Worm (Caenorhabditis elegans) whole organism, mixed stage, embryonic: ENCODE data around the gene clec-123.
"Not testable (repeated sequence)": the region's sequence is repeated elsewhere in the genome, so short reads cannot be mapped to it uniquely, and the experiment has no call there.

Experiments
- M03D4.4 ChIP-seq: sonication (generic microtip); optimal IDR thresholded peaks from 2 replicates; lab custom pipeline; 2017; ENCODE audit warnings: mild to moderate bottlenecking, missing genetic modification characterization, missing compliant biosample characterization
- bed-3 ChIP-seq: fragments of 200-800 bp; sonication (Bioruptor generic); optimal IDR thresholded peaks from 3 replicates; lab custom pipeline; 2018; ENCODE audit warnings: mild to moderate bottlenecking, missing genetic modification characterization, moderate library complexity, missing compliant biosample characterization
- ceh-39 ChIP-seq: fragments of 150-350 bp; optimal IDR thresholded peaks from 2 replicates; lab custom pipeline; 2014; ENCODE audit warnings: missing biosample characterization, missing genetic modification characterization
- ceh-83 ChIP-seq: fragments of 200-800 bp; sonication (Bioruptor generic); optimal IDR thresholded peaks from 2 replicates; lab custom pipeline; 2018; ENCODE audit warnings: mild to moderate bottlenecking, missing genetic modification characterization, missing compliant biosample characterization
- ces-1 ChIP-seq: fragments of 150-350 bp; optimal IDR thresholded peaks from 2 replicates; lab custom pipeline; 2014; ENCODE audit warnings: missing biosample characterization, missing genetic modification reagents, missing genetic modification characterization
- cnd-1 ChIP-seq: fragments of 200-800 bp; sonication (Bioruptor generic); optimal IDR thresholded peaks from 2 replicates; lab custom pipeline; 2018; ENCODE audit warnings: mild to moderate bottlenecking, missing genetic modification characterization, missing compliant biosample characterization
- drap-1 ChIP-seq: fragments of 200-800 bp; sonication (Bioruptor generic); optimal IDR thresholded peaks from 3 replicates; lab custom pipeline; 2018; ENCODE audit warnings: mild to moderate bottlenecking, missing genetic modification characterization, missing compliant biosample characterization
- elt-1 ChIP-seq: sonication (generic microtip); optimal IDR thresholded peaks from 2 replicates; lab custom pipeline; 2017; ENCODE audit warnings: missing genetic modification characterization, mild to moderate bottlenecking, missing compliant biosample characterization, antibody characterized with exemption, moderate library complexity, borderline replicate concordance; ENCODE audit not compliant: insufficient read depth
- flh-1 ChIP-seq: fragments of 200-800 bp; sonication (Bioruptor generic); optimal IDR thresholded peaks from 2 replicates; lab custom pipeline; 2018; ENCODE audit warnings: mild to moderate bottlenecking, missing genetic modification characterization, moderate library complexity, missing compliant biosample characterization
- ham-2 ChIP-seq: fragments of 200-800 bp; sonication (Bioruptor generic); optimal IDR thresholded peaks from 2 replicates; lab custom pipeline; 2018; ENCODE audit warnings: mild to moderate bottlenecking, missing genetic modification characterization, missing compliant biosample characterization
- hlh-1 ChIP-seq: fragments of 150-350 bp; optimal IDR thresholded peaks from 2 replicates; lab custom pipeline; 2014; ENCODE audit warnings: missing biosample characterization, missing genetic modification reagents, missing genetic modification characterization
- lin-32 ChIP-seq: fragments of 200-800 bp; sonication (Bioruptor generic); optimal IDR thresholded peaks from 2 replicates; lab custom pipeline; 2018; ENCODE audit warnings: mild to moderate bottlenecking, missing genetic modification characterization, missing compliant biosample characterization
- mep-1 ChIP-seq: fragments of 150-350 bp; optimal IDR thresholded peaks from 2 replicates; lab custom pipeline; 2017; ENCODE audit warnings: missing biosample characterization, missing genetic modification reagents, missing genetic modification characterization, inconsistent platforms
- mls-2 ChIP-seq: sonication (generic microtip); optimal IDR thresholded peaks from 2 replicates; lab custom pipeline; 2016; ENCODE audit warnings: mild to moderate bottlenecking, missing genetic modification characterization, moderate library complexity, missing compliant biosample characterization
- nhr-12 ChIP-seq: fragments of 150-350 bp; optimal IDR thresholded peaks from 2 replicates; lab custom pipeline; 2014; ENCODE audit warnings: missing biosample characterization, missing genetic modification characterization
- nhr-2 ChIP-seq: fragments of 150-350 bp; optimal IDR thresholded peaks from 2 replicates; lab custom pipeline; 2014; ENCODE audit warnings: missing biosample characterization, missing genetic modification characterization
- nhr-237 ChIP-seq: fragments of 150-350 bp; optimal IDR thresholded peaks from 2 replicates; lab custom pipeline; 2014; ENCODE audit warnings: missing biosample characterization, missing genetic modification characterization
- nhr-28 ChIP-seq: fragments of 150-350 bp; optimal IDR thresholded peaks from 2 replicates; lab custom pipeline; 2014; ENCODE audit warnings: missing biosample characterization, missing genetic modification characterization
- nhr-76 ChIP-seq: sonication (generic microtip); optimal IDR thresholded peaks from 2 replicates; lab custom pipeline; 2017; ENCODE audit warnings: missing biosample characterization, missing genetic modification characterization
- pha-4 ChIP-seq: fragments of 150-350 bp; optimal IDR thresholded peaks from 2 replicates; lab custom pipeline; 2018; ENCODE audit warnings: missing biosample characterization, missing genetic modification reagents, missing genetic modification characterization
- sem-2 ChIP-seq: fragments of 200-800 bp; sonication (Bioruptor generic); optimal IDR thresholded peaks from 2 replicates; lab custom pipeline; 2018; ENCODE audit warnings: mild to moderate bottlenecking, missing genetic modification characterization, missing compliant biosample characterization
- snpc-4 ChIP-seq: fragments of 150-350 bp; optimal IDR thresholded peaks from 2 replicates; lab custom pipeline; 2014; ENCODE audit warnings: missing biosample characterization, missing genetic modification characterization
- sptf-1 ChIP-seq: sonication (generic microtip); optimal IDR thresholded peaks from 2 replicates; lab custom pipeline; 2017; ENCODE audit warnings: mild to moderate bottlenecking, missing genetic modification characterization, moderate library complexity, missing compliant biosample characterization
- unc-120 ChIP-seq: sonication (generic microtip); optimal IDR thresholded peaks from 2 replicates; lab custom pipeline; 2017; ENCODE audit warnings: missing genetic modification characterization, missing compliant biosample characterization; ENCODE audit not compliant: poor library complexity, severe bottlenecking
- unc-39 ChIP-seq: fragments of 150-350 bp; optimal IDR thresholded peaks from 2 replicates; lab custom pipeline; 2014; ENCODE audit warnings: missing biosample characterization, missing genetic modification characterization
- unc-62 ChIP-seq: fragments of 150-350 bp; optimal IDR thresholded peaks from 2 replicates; lab custom pipeline; 2014; ENCODE audit warnings: missing biosample characterization, missing genetic modification reagents, missing genetic modification characterization
- zip-8 ChIP-seq: fragments of 150-350 bp; optimal IDR thresholded peaks from 2 replicates; lab custom pipeline; 2014; ENCODE audit warnings: missing biosample characterization, missing genetic modification characterization
- ztf-11 ChIP-seq: fragments of 150-350 bp; optimal IDR thresholded peaks from 2 replicates; lab custom pipeline; 2014; ENCODE audit warnings: missing biosample characterization, missing genetic modification characterization

clec-123 gene

ce11 chrII:3135293-3135692 lies 21.3 kb downstream of the clec-123 start:
- TF ChIP-seq unc-62 (GFP tag; lab: Kevin White, UChicago) (no peak), bed-3 (GFP tag; lab: Kevin White, UChicago) (no peak), mep-1 (tag; lab: Kevin White, UChicago) (no peak), nhr-28 (tag; lab: Kevin White, UChicago) (no peak), ces-1 (GFP tag; lab: Kevin White, UChicago) (no peak), M03D4.4 (no peak), unc-39 (no peak), lin-32 (GFP tag; lab: Kevin White, UChicago) (no peak), ceh-83 (GFP tag; lab: Kevin White, UChicago) (no peak), ham-2 (GFP tag; lab: Kevin White, UChicago) (no peak), cnd-1 (tag; lab: Kevin White, UChicago) (no peak)
- TF ChIP-seq, all 35 proteins: peak for 0

ce11 chrII:3137804-3138203 lies 23.8 kb downstream of the clec-123 start, which contains the start of gene sri-54:
Gene sri-54 (minus strand): TSS chrII:3137904.
- TF ChIP-seq zip-8 (tag; lab: Kevin White, UChicago) = no peak
- no peak for TF ChIP-seq hlh-1 (tag; lab: Kevin White, UChicago)
- no peak for TF ChIP-seq nhr-28 (tag; lab: Kevin White, UChicago)
- TF ChIP-seq, all 35 proteins: peak for 0

ce11 chrII:3142855-3143254 lies 28.8 kb downstream of the clec-123 start, which contains the start of gene sri-42:
Gene sri-42 (minus strand): TSS chrII:3142955.
- not testable (repeated sequence) for TF ChIP-seq M03D4.4; drap-1 (GFP tag; lab: Kevin White, UChicago); sem-2 (GFP tag; lab: Kevin White, UChicago)
- TF ChIP-seq, all 35 proteins: peak for 0; not testable (repeated sequence) for 35

ce11 chrII:3144552-3144951 lies 30.5 kb downstream of the clec-123 start, which contains the start of gene sri-43:
Gene sri-43 (minus strand): TSS chrII:3144652.
- TF ChIP-seq elt-1 (tag; lab: Kevin White, UChicago); M03D4.4; drap-1 (GFP tag; lab: Kevin White, UChicago): not testable (repeated sequence)

ce11 chrII:3145842-3146241 lies 31.8 kb downstream of the clec-123 start, which contains the start of gene T10D4.15:
Gene T10D4.15 (plus strand): TSS chrII:3146142.
- no peak for TF ChIP-seq snpc-4
- no peak for TF ChIP-seq cnd-1 (tag; lab: Kevin White, UChicago)
- no peak for TF ChIP-seq nhr-2 (tag; lab: Kevin White, UChicago)
- no peak for TF ChIP-seq nhr-12 (tag; lab: Kevin White, UChicago)
- no peak for TF ChIP-seq unc-62 (GFP tag; lab: Kevin White, UChicago)
- TF ChIP-seq zip-8 (tag; lab: Kevin White, UChicago) = no peak
- TF ChIP-seq ceh-83 (GFP tag; lab: Kevin White, UChicago) = no peak
- TF ChIP-seq nhr-76 = no peak
- no peak for TF ChIP-seq drap-1 (GFP tag; lab: Kevin White, UChicago)
- no peak for TF ChIP-seq pha-4
- no peak for TF ChIP-seq nhr-237 (tag; lab: Kevin White, UChicago)
- TF ChIP-seq flh-1 (GFP tag; lab: Kevin White, UChicago) = no peak
- no peak for TF ChIP-seq unc-120
- TF ChIP-seq ham-2 (GFP tag; lab: Kevin White, UChicago) = no peak
- no peak for TF ChIP-seq sptf-1 (tag; lab: Kevin White, UChicago)
- TF ChIP-seq nhr-28 (tag; lab: Kevin White, UChicago) = no peak
- TF ChIP-seq, all 35 proteins: peak for 0

ce11 chrII:3148404-3148803 lies 34.4 kb downstream of the clec-123 start:
- TF ChIP-seq flh-1 (GFP tag; lab: Kevin White, UChicago) (no peak), hlh-1 (tag; lab: Kevin White, UChicago) (no peak), ham-2 (GFP tag; lab: Kevin White, UChicago) (no peak), snpc-4 (no peak), nhr-2 (tag; lab: Kevin White, UChicago) (no peak), nhr-76 (no peak), ceh-39 (tag; lab: Kevin White, UChicago) (no peak), nhr-237 (tag; lab: Kevin White, UChicago) (no peak), ztf-11 (tag; lab: Kevin White, UChicago) (no peak), mls-2 (tag; lab: Kevin White, UChicago) (no peak)
